Worm (Caenorhabditis elegans) whole organism, L4 larva: ENCODE measurements around the gene shc-2.
A peak's percentile ranks its signal among the peaks of the same experiment; 100 is the strongest.
"Not testable (repeated sequence)": the region's sequence is repeated elsewhere in the genome, so short reads cannot be mapped to it uniquely, and the experiment has no call there.

Experiments
- F10B5.3 ChIP-seq: sonication (generic microtip); optimal IDR thresholded peaks from 2 replicates; lab custom pipeline; 2016; ENCODE audit warnings: mild to moderate bottlenecking, missing genetic modification characterization, missing compliant biosample characterization
- F37D6.2 ChIP-seq: sonication (generic microtip); optimal IDR thresholded peaks from 2 replicates; lab custom pipeline; 2016; ENCODE audit warnings: mild to moderate bottlenecking, missing genetic modification characterization, missing compliant biosample characterization
- ZK337.2 ChIP-seq: fragments of 200-800 bp; sonication (Bioruptor generic); IDR thresholded peaks from 2 replicates; pipeline ENCODE4 v1.3.6; 2022; ENCODE audit warnings: missing genetic modification reagents, missing genetic modification characterization, missing compliant biosample characterization
- ZK546.5 ChIP-seq, 2 experiments: sonication (generic microtip); optimal IDR thresholded peaks; 2 replicates each; lab custom pipeline; 2017; ENCODE audit warnings: missing biosample characterization in 2 of 2, missing genetic modification characterization in 2 of 2
- aha-1 ChIP-seq: fragments of 150-350 bp; peaks from one replicate; lab custom pipeline; 2014; ENCODE audit warnings: missing biosample characterization, missing genetic modification characterization
- aly-2 ChIP-seq: sonication (generic microtip); optimal IDR thresholded peaks from 2 replicates; lab custom pipeline; 2018; ENCODE audit warnings: missing biosample characterization, missing genetic modification characterization
- ama-1 ChIP-seq: fragments of 150-350 bp; optimal IDR thresholded peaks from 2 replicates; lab custom pipeline; 2014; ENCODE audit warnings: inconsistent platforms, mixed read lengths
- arid-1 ChIP-seq: fragments of 200-800 bp; sonication (Bioruptor generic); conservative IDR thresholded peaks from 2 replicates; pipeline ENCODE4 v1.3.6; 2022; ENCODE audit warnings: missing genetic modification reagents, missing genetic modification characterization, missing compliant biosample characterization
- attf-4 ChIP-seq: sonication (generic microtip); optimal IDR thresholded peaks from 3 replicates; lab custom pipeline; 2017; ENCODE audit warnings: missing biosample characterization, missing genetic modification characterization
- ceh-32 ChIP-seq: sonication (generic microtip); optimal IDR thresholded peaks from 2 replicates; lab custom pipeline; 2016; ENCODE audit warnings: mild to moderate bottlenecking, missing genetic modification characterization, missing compliant biosample characterization; ENCODE audit not compliant: poor library complexity
- ceh-62 ChIP-seq: sonication (generic microtip); optimal IDR thresholded peaks from 2 replicates; lab custom pipeline; 2017; ENCODE audit warnings: missing biosample characterization, missing genetic modification characterization
- cey-2 ChIP-seq: sonication (generic microtip); optimal IDR thresholded peaks from 3 replicates; lab custom pipeline; 2017; ENCODE audit warnings: missing genetic modification characterization, mild to moderate bottlenecking, missing compliant biosample characterization, antibody characterized with exemption, borderline replicate concordance; ENCODE audit not compliant: insufficient read depth
- daf-12 ChIP-seq: fragments of 150-350 bp; optimal IDR thresholded peaks from 2 replicates; lab custom pipeline; 2014; ENCODE audit warnings: missing biosample characterization, missing genetic modification reagents, missing genetic modification characterization
- dmd-8 ChIP-seq: fragments of 200-800 bp; sonication (Bioruptor generic); IDR thresholded peaks from 2 replicates; pipeline ENCODE4 v1.3.6; 2022; ENCODE audit warnings: missing genetic modification characterization, missing compliant biosample characterization
- dmd-9 ChIP-seq: fragments of 200-800 bp; sonication (Bioruptor generic); IDR thresholded peaks from 2 replicates; pipeline ENCODE4 v1.3.6; 2022; ENCODE audit warnings: missing genetic modification reagents, missing genetic modification characterization, missing compliant biosample characterization
- duxl-1 ChIP-seq: sonication (generic microtip); optimal IDR thresholded peaks from 2 replicates; lab custom pipeline; 2016; ENCODE audit warnings: mild to moderate bottlenecking, missing genetic modification characterization, moderate library complexity, missing compliant biosample characterization; ENCODE audit not compliant: poor library complexity
- fkh-10 ChIP-seq: fragments of 150-350 bp; optimal IDR thresholded peaks from 2 replicates; lab custom pipeline; 2014; ENCODE audit warnings: missing biosample characterization, missing genetic modification reagents, missing genetic modification characterization
- gei-8 ChIP-seq: fragments of 200-800 bp; sonication (Bioruptor generic); optimal IDR thresholded peaks from 2 replicates; lab custom pipeline; 2018; ENCODE audit warnings: mild to moderate bottlenecking, missing genetic modification characterization, missing compliant biosample characterization
- hif-1 ChIP-seq, 2 experiments: sonication (generic microtip); optimal IDR thresholded peaks; 2 replicates each; lab custom pipeline; 2016 to 2017; ENCODE audit warnings: missing compliant biosample characterization in 2 of 2, missing genetic modification characterization in 2 of 2, missing genetic modification reagents in 2 of 2, missing genotype in 2 of 2, mild to moderate bottlenecking in 1 of 2
- lin-38 ChIP-seq: fragments of 200-800 bp; sonication (Bioruptor generic); IDR thresholded peaks from 2 replicates; pipeline ENCODE4 v1.3.6; 2022; ENCODE audit warnings: missing genetic modification reagents, missing genetic modification characterization, missing compliant biosample characterization
- lir-3 ChIP-seq: sonication (generic microtip); optimal IDR thresholded peaks from 2 replicates; lab custom pipeline; 2016; ENCODE audit warnings: mild to moderate bottlenecking, missing genetic modification characterization, missing compliant biosample characterization
- lsy-2 ChIP-seq, 2 experiments: fragments of 150-350 bp in 1 of 2; sonication (generic microtip) in 1 of 2; optimal IDR thresholded peaks; 2 replicates each; lab custom pipeline; 2014 to 2017; ENCODE audit warnings: missing biosample characterization in 2 of 2, missing genetic modification characterization in 2 of 2
- madf-9 ChIP-seq: fragments of 200-800 bp; sonication (Bioruptor generic); conservative IDR thresholded peaks from 2 replicates; pipeline ENCODE4 v1.3.6; 2022; ENCODE audit warnings: missing genetic modification reagents, missing genetic modification characterization, missing compliant biosample characterization
- mxl-2 ChIP-seq: fragments of 200-800 bp; sonication (Bioruptor generic); conservative IDR thresholded peaks from 2 replicates; pipeline ENCODE4 v1.3.6; 2022; ENCODE audit warnings: missing genetic modification reagents, missing genetic modification characterization, missing compliant biosample characterization
- nhr-102 ChIP-seq: sonication (generic microtip); optimal IDR thresholded peaks from 2 replicates; lab custom pipeline; 2016; ENCODE audit warnings: mild to moderate bottlenecking, missing genetic modification characterization, moderate library complexity, missing compliant biosample characterization
- nhr-11 ChIP-seq: fragments of 150-350 bp; optimal IDR thresholded peaks from 2 replicates; lab custom pipeline; 2014; ENCODE audit warnings: missing biosample characterization, missing genetic modification characterization
- nhr-237 ChIP-seq: sonication (generic microtip); optimal IDR thresholded peaks from 2 replicates; lab custom pipeline; 2017; ENCODE audit warnings: missing biosample characterization, missing genetic modification characterization
- nhr-76 ChIP-seq: fragments of 150-350 bp; optimal IDR thresholded peaks from 2 replicates; lab custom pipeline; 2014; ENCODE audit warnings: missing biosample characterization, missing genetic modification characterization
- sdz-12 ChIP-seq: fragments of 200-800 bp; sonication (Bioruptor generic); optimal IDR thresholded peaks from 2 replicates; lab custom pipeline; 2018; ENCODE audit warnings: mild to moderate bottlenecking, missing genetic modification characterization, missing compliant biosample characterization
- skn-1 ChIP-seq: fragments of 150-350 bp; optimal IDR thresholded peaks from 2 replicates; lab custom pipeline; 2014; ENCODE audit warnings: missing biosample characterization, missing genetic modification characterization
- snpc-1.2 ChIP-seq: fragments of 200-800 bp; sonication (Bioruptor generic); IDR thresholded peaks from 2 replicates; pipeline ENCODE4 v1.3.6; 2022; ENCODE audit warnings: missing genetic modification reagents, missing genetic modification characterization, missing compliant biosample characterization
- snpc-4 ChIP-seq: fragments of 150-350 bp; optimal IDR thresholded peaks from 2 replicates; lab custom pipeline; 2014; ENCODE audit warnings: missing biosample characterization, missing genetic modification characterization
- tag-97 ChIP-seq: fragments of 200-800 bp; sonication (Bioruptor generic); IDR thresholded peaks from 2 replicates; pipeline ENCODE4 v1.3.6; 2022; ENCODE audit warnings: missing genetic modification characterization, missing compliant biosample characterization
- tra-1 ChIP-seq: fragments of 200-800 bp; sonication (Bioruptor generic); IDR thresholded peaks from 2 replicates; pipeline ENCODE4 v1.3.6; 2022; ENCODE audit warnings: missing genetic modification reagents, missing genetic modification characterization, missing compliant biosample characterization
- unc-62 ChIP-seq, 3 experiments: fragments of 150-350 bp in 1 of 3; sonication (generic microtip); optimal IDR thresholded peaks in 2 of 3; peaks in 1 of 3; 1 replicate in 1 of 3; 2 replicates in 2 of 3; lab custom pipeline; 2014 to 2017; ENCODE audit warnings: missing biosample characterization in 3 of 3, missing genetic modification characterization in 3 of 3, missing genetic modification reagents in 3 of 3, missing genotype in 1 of 3
- zfp-3 ChIP-seq: fragments of 200-800 bp; sonication (Bioruptor generic); conservative IDR thresholded peaks from 2 replicates; pipeline ENCODE4 v1.3.6; 2022; ENCODE audit warnings: missing genetic modification reagents, missing genetic modification characterization, missing compliant biosample characterization
- zip-11 ChIP-seq: fragments of 200-800 bp; sonication (Bioruptor generic); IDR thresholded peaks from 2 replicates; pipeline ENCODE4 v1.3.6; 2022; ENCODE audit warnings: missing genetic modification characterization, missing compliant biosample characterization

shc-2 gene

DNA sequence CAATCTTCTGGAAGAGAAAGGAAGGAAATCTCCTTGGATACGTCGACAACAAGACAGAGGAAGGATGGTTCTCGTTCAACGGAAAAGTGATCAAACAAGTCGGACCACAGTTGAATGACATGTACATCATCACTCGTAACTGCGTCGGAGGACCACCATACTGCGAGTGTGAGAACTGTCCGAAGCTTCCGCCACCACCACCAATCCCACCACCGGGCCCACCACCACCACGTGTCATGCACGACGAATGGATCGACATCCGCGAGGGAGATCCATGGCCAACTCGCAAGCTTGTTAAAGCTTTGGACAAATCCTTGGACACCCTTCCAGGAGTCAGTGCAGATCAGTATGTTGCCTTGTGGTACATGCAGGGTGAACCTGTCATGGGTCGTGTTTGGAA is 37.7 kb upstream of the shc-2 start:
- TF ChIP-seq unc-62 (GFP tag; optimal IDR thresholded peaks at IDR 0.05 in 1 of 2; lab: Kevin White, UChicago) (peak in 1 of 2 experiments; percentile 91), unc-62 (tag; optimal IDR thresholded peaks at IDR 0.05; lab: Kevin White, UChicago) (no peak), sdz-12 (GFP tag; lab: Kevin White, UChicago) (no peak)

DNA sequence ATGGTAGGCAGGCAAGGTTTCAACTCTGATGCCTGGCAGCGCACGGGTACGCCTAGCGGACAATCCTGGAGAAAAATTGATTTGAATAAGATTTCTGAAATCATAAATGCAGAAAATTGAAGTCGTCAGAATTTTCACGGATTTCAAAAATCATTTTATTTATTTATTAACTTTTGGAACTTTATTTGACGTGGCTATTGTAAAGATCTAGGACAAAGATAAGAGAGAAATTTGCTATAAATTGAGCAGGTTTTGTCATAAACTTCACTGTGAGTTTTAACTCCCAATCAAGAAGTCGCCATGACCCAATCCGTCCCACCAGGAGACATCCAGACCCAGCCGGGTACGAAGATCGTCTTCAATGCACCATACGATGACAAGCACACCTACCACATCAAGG is 36.2 kb upstream of the shc-2 start, which contains the start of gene msp-152:
Gene msp-152 (plus strand): TSS at position 301 of the 400 bp plus-strand sequence.
- TF ChIP-seq zfp-3 (GFP tag; lab: Robert Waterston, UW); daf-12 (tag; lab: Kevin White, UChicago); duxl-1 (tag; lab: Kevin White, UChicago): not testable (repeated sequence)

DNA sequence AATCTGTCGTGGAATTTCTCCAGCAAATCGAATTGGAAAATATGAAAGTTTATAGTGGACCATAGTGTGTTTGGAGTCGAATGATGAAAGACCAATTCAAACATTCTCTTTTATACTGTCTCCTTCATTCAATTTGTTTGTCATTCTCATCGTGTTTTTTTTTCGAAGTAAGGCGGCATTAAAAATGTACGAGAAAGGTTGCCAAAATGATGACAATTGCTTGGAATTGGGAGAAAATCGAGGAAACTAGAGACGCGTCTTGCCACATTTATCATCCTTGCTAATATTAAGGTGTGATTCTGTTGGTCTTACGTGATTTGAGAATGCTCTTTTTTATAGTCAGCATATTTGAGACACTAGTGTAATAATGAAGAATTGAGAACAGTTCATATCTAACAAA is 34.0 kb upstream of the shc-2 start, which contains the start of gene gst-30:
Gene gst-30 (minus strand): TSS at position 101 of the 400 bp plus-strand sequence.
- TF ChIP-seq attf-4 (no peak), cey-2 (tag; lab: Kevin White, UChicago) (no peak), aly-2 (tag; lab: Kevin White, UChicago) (no peak), lsy-2 (tag; optimal IDR thresholded peaks at IDR 0.05; lab: Kevin White, UChicago) (no peak), fkh-10 (no peak), tra-1 (GFP tag; lab: Robert Waterston, UW) (no peak), mxl-2 (GFP tag; lab: Robert Waterston, UW) (no peak), nhr-11 (no peak), ZK337.2 (GFP tag; lab: Robert Waterston, UW) (no peak), madf-9 (no peak), sdz-12 (GFP tag; lab: Kevin White, UChicago) (no peak), hif-1 (tag; optimal IDR thresholded peaks at IDR 0.05; lab: Kevin White, UChicago) (no peak), ama-1 (no peak), snpc-1.2 (GFP tag; lab: Robert Waterston, UW) (no peak), nhr-76 (no peak), lir-3 (no peak), snpc-4 (tag; lab: Kevin White, UChicago) (no peak), gei-8 (GFP tag; lab: Kevin White, UChicago) (no peak)

DNA sequence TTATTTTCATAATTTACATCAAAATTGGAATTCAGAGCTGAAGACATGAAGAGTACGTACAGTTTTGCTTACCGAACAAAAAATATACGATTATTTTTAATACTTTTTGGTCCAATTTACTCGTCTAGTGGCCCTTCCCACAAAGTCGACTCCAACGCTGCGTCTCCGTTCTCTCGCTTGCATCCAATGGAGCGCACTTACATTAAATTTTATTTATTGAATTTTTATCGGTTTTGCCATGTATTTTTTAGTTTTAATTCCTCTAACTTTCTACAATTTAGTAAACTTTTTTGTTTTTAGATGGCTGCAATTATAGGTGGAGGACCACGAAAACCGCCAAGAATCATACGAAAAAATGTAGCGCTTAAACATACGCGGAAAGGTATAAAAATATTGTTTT is 33.4 kb upstream of the shc-2 start, which contains the start of gene ZK546.5:
Gene ZK546.5 (plus strand): TSS at position 301 of the 400 bp plus-strand sequence.
- peak; percentile 24 for TF ChIP-seq aha-1 (tag; lab: Kevin White, UChicago)
- TF ChIP-seq attf-4 = no peak
- no peak for TF ChIP-seq F10B5.3 (tag; lab: Kevin White, UChicago)
- no peak for TF ChIP-seq tag-97 (GFP tag; lab: Robert Waterston, UW)
- TF ChIP-seq lin-38 (GFP tag; lab: Robert Waterston, UW) = peak; percentile 60
- TF ChIP-seq nhr-76 = no peak

DNA sequence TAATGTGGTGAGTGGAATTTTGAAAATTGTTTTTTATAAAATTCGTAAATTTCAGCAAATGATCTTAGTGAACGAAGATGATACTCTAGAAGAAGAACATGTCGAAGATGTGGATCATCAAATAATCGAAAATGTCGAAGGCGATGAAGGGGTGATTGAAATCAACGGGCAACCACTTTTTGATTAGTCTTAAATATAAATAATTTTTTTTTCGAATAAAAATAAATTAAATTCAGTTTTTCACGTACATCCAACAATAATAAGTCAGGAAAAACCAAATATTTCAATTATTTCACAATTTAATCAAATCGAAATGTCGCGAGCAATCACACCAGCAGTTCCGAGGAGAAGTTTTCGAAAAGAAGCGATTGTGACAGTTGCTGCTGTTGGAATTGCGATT is 31.2 kb upstream of the shc-2 start, which contains the start of gene ZK546.4:
Gene ZK546.4 (plus strand): TSS at position 301 of the 400 bp plus-strand sequence.
- TF ChIP-seq lsy-2 (tag; optimal IDR thresholded peaks at IDR 0.05; lab: Kevin White, UChicago) = no peak
- no peak for TF ChIP-seq dmd-8 (GFP tag; lab: Robert Waterston, UW)
- no peak for TF ChIP-seq zip-11 (GFP tag; lab: Robert Waterston, UW)
- no peak for TF ChIP-seq ceh-62 (tag; lab: Kevin White, UChicago)
- no peak for TF ChIP-seq arid-1 (GFP tag; lab: Robert Waterston, UW)
- TF ChIP-seq lir-3 = no peak
- no peak for TF ChIP-seq dmd-9 (GFP tag; lab: Robert Waterston, UW)
- TF ChIP-seq F37D6.2 = no peak
- TF ChIP-seq skn-1 (tag; lab: Kevin White, UChicago) = no peak
- no peak for TF ChIP-seq ZK546.5 (tag; optimal IDR thresholded peaks at IDR 0.05; lab: Kevin White, UChicago)
- TF ChIP-seq nhr-102 = no peak
- TF ChIP-seq ceh-32 (tag; lab: Kevin White, UChicago) = no peak
- TF ChIP-seq nhr-237 (tag; lab: Kevin White, UChicago) = no peak
- no peak for TF ChIP-seq mxl-2 (GFP tag; lab: Robert Waterston, UW)
- TF ChIP-seq sdz-12 (GFP tag; lab: Kevin White, UChicago) = no peak
- TF ChIP-seq, all 104 proteins: peak for 0
